Worm (Caenorhabditis elegans): ENCODE data around the gene rin-1.

The rin-1 gene

ce11 chrV:14841660-14842059, 26.3 kb upstream of the rin-1 start:
- TF ChIP-seq nhr-25 (tag; optimal IDR thresholded peaks at IDR 0.05) (no peak), tbx-2 (tag; optimal IDR thresholded peaks at IDR 0.05) (no peak), ceh-16 (tag; optimal IDR thresholded peaks at IDR 0.05) (no peak), ceh-82 (tag; optimal IDR thresholded peaks at IDR 0.05) (no peak), egl-27 (tag; optimal IDR thresholded peaks at IDR 0.05) (no peak)

ce11 chrV:14838130-14838529, 22.7 kb upstream of the rin-1 start:
- TF ChIP-seq ceh-9 (tag; optimal IDR thresholded peaks at IDR 0.05): no peak
- TF ChIP-seq ceh-16 (tag; optimal IDR thresholded peaks at IDR 0.05): no peak
- TF ChIP-seq ceh-28 (tag; optimal IDR thresholded peaks at IDR 0.05): no peak
- TF ChIP-seq skn-1 (tag; optimal IDR thresholded peaks at IDR 0.05): no peak
- TF ChIP-seq pqm-1 (tag; optimal IDR thresholded peaks at IDR 0.05): no peak
- TF ChIP-seq nhr-25 (tag; optimal IDR thresholded peaks at IDR 0.05): no peak
- no peak for TF ChIP-seq lin-39 (tag; optimal IDR thresholded peaks at IDR 0.05)
- no peak for TF ChIP-seq mdl-1 (tag; optimal IDR thresholded peaks at IDR 0.05)
- TF ChIP-seq zag-1 (tag; optimal IDR thresholded peaks at IDR 0.05): no peak
- no peak for TF ChIP-seq lsy-12 (tag; optimal IDR thresholded peaks at IDR 0.05)
- no peak for TF ChIP-seq egl-27 (tag; optimal IDR thresholded peaks at IDR 0.05)
- TF ChIP-seq elt-3 (tag; optimal IDR thresholded peaks at IDR 0.05): no peak
- no peak for TF ChIP-seq nhr-28 (tag; optimal IDR thresholded peaks at IDR 0.05)
- TF ChIP-seq fkh-2 (tag; optimal IDR thresholded peaks at IDR 0.05): no peak
- TF ChIP-seq nfya-1 (tag; optimal IDR thresholded peaks at IDR 0.05; ENCODE audit: insufficient read depth): no peak

ce11 chrV:14835075-14835991, 19.9 kb upstream of the rin-1 start:
- TF ChIP-seq ceh-82 (tag; optimal IDR thresholded peaks at IDR 0.05): no peak
- TF ChIP-seq ztf-11 (tag; optimal IDR thresholded peaks at IDR 0.05): no peak
- TF ChIP-seq nhr-43 (tag; optimal IDR thresholded peaks at IDR 0.05; ENCODE audit: poor library complexity, severe bottlenecking): no peak
- TF ChIP-seq zag-1 (tag; optimal IDR thresholded peaks at IDR 0.05): no peak
- TF ChIP-seq fkh-2 (tag; optimal IDR thresholded peaks at IDR 0.05): no peak
- TF ChIP-seq R02D3.7 (tag; optimal IDR thresholded peaks at IDR 0.05): no peak
- TF ChIP-seq jun-1 (tag; optimal IDR thresholded peaks at IDR 0.05): no peak
- TF ChIP-seq elt-1 (tag; optimal IDR thresholded peaks at IDR 0.05): no peak
- no peak for TF ChIP-seq nhr-11 (tag; optimal IDR thresholded peaks at IDR 0.05)
- no peak for TF ChIP-seq egl-5 (tag; optimal IDR thresholded peaks at IDR 0.05)
- no peak for TF ChIP-seq ceh-9 (tag; optimal IDR thresholded peaks at IDR 0.05)
- TF ChIP-seq fos-1 (tag; optimal IDR thresholded peaks at IDR 0.05): no peak
- TF ChIP-seq nfya-1 (tag; optimal IDR thresholded peaks at IDR 0.05; ENCODE audit: insufficient read depth): no peak
- no peak for TF ChIP-seq lin-39 (tag; optimal IDR thresholded peaks at IDR 0.05)
- TF ChIP-seq pqm-1 (tag; optimal IDR thresholded peaks at IDR 0.05): no peak
- no peak for TF ChIP-seq lsy-12 (tag; optimal IDR thresholded peaks at IDR 0.05)
- no peak for TF ChIP-seq fkh-10 (GFP tag; optimal IDR thresholded peaks at IDR 0.05)
- no peak for TF ChIP-seq hmg-11 (tag; optimal IDR thresholded peaks at IDR 0.05)
- TF ChIP-seq nhr-77 (tag; optimal IDR thresholded peaks at IDR 0.05): no peak

ce11 chrV:14833219-14833618, 17.8 kb upstream of the rin-1 start:
- TF ChIP-seq hmg-11 (tag; optimal IDR thresholded peaks at IDR 0.05) (peak; percentile 70), ama-1 (optimal IDR thresholded peaks at IDR 0.05) (no peak), elt-1 (tag; optimal IDR thresholded peaks at IDR 0.05) (no peak), snpc-4 (tag; optimal IDR thresholded peaks at IDR 0.05) (no peak), fos-1 (tag; optimal IDR thresholded peaks at IDR 0.05) (no peak), mdl-1 (tag; optimal IDR thresholded peaks at IDR 0.05) (peak; percentile 50), daf-12 (tag; optimal IDR thresholded peaks at IDR 0.05) (no peak), fkh-10 (GFP tag; optimal IDR thresholded peaks at IDR 0.05) (no peak), ceh-28 (tag; optimal IDR thresholded peaks at IDR 0.05) (no peak), nfya-1 (tag; optimal IDR thresholded peaks at IDR 0.05; ENCODE audit: insufficient read depth) (peak; percentile 71), zag-1 (tag; optimal IDR thresholded peaks at IDR 0.05) (no peak), nhr-76 (tag; optimal IDR thresholded peaks at IDR 0.05) (no peak), egl-5 (tag; optimal IDR thresholded peaks at IDR 0.05) (no peak), lin-39 (tag; optimal IDR thresholded peaks at IDR 0.05) (peak; percentile 84), ceh-82 (tag; optimal IDR thresholded peaks at IDR 0.05) (no peak)

ce11 chrV:14832789-14833187, 17.4 kb upstream of the rin-1 start:
- TF ChIP-seq sea-2 (GFP tag; optimal IDR thresholded peaks at IDR 0.05): no peak
- TF ChIP-seq fkh-10 (GFP tag; optimal IDR thresholded peaks at IDR 0.05): no peak
- TF ChIP-seq fkh-2 (tag; optimal IDR thresholded peaks at IDR 0.05): no peak
- no peak for TF ChIP-seq elt-2 (tag; optimal IDR thresholded peaks at IDR 0.05)
- no peak for TF ChIP-seq mml-1 (tag; optimal IDR thresholded peaks at IDR 0.05)
- no peak for TF ChIP-seq nhr-76 (tag; optimal IDR thresholded peaks at IDR 0.05)
- no peak for TF ChIP-seq nhr-67 (tag; optimal IDR thresholded peaks at IDR 0.05)
- no peak for TF ChIP-seq ceh-28 (tag; optimal IDR thresholded peaks at IDR 0.05)
- no peak for TF ChIP-seq ZK546.5 (tag; optimal IDR thresholded peaks at IDR 0.05)
- no peak for TF ChIP-seq elt-1 (tag; optimal IDR thresholded peaks at IDR 0.05)
- TF ChIP-seq egl-5 (tag; optimal IDR thresholded peaks at IDR 0.05): no peak
- TF ChIP-seq nhr-12 (tag; optimal IDR thresholded peaks at IDR 0.05): no peak
- no peak for TF ChIP-seq eor-1 (tag; optimal IDR thresholded peaks at IDR 0.05)
- TF ChIP-seq fos-1 (tag; optimal IDR thresholded peaks at IDR 0.05): no peak
- no peak for TF ChIP-seq nfya-1 (tag; optimal IDR thresholded peaks at IDR 0.05; ENCODE audit: insufficient read depth)
- TF ChIP-seq ceh-16 (tag; optimal IDR thresholded peaks at IDR 0.05): no peak
- TF ChIP-seq unc-62 (GFP tag; optimal IDR thresholded peaks at IDR 0.05): no peak
- TF ChIP-seq nhr-11 (tag; optimal IDR thresholded peaks at IDR 0.05): no peak
- TF ChIP-seq ceh-9 (tag; optimal IDR thresholded peaks at IDR 0.05): no peak
- no peak for TF ChIP-seq skn-1 (tag; optimal IDR thresholded peaks at IDR 0.05)

Measured in whole organism, L3 larva.